Fruit fly (Drosophila melanogaster): ENCODE measurements around the gene CG17065.
"Not testable (repeated sequence)": the region's sequence is repeated elsewhere in the genome, so short reads cannot be mapped to it uniquely, and the experiment has no call there.

- TF ChIP-seq toy (GFP tag; IDR thresholded peaks at IDR 0.05); crc (GFP tag; optimal IDR thresholded peaks at IDR 0.05); CG7786 (GFP tag; optimal IDR thresholded peaks at IDR 0.05); ATbp (GFP tag; optimal IDR thresholded peaks at IDR 0.05); Ssrp (tag; optimal IDR thresholded peaks at IDR 0.05); CG17328 (GFP tag; IDR thresholded peaks at IDR 0.05); CG13894 (tag; optimal IDR thresholded peaks at IDR 0.05): not testable (repeated sequence)
These were observed 32.1 kb downstream of the CG17065 start, which contains the start of gene Sdic4 for dm6 chrX:20224920-20225319.

Data from whole organism, embryonic.